Worm (Caenorhabditis elegans) whole organism, mixed stage, embryonic: ENCODE results near the gene F59B2.12.

Source experiments
- blmp-1 ChIP-seq: fragments of 150-350 bp; optimal IDR thresholded peaks from 2 replicates; lab custom pipeline; 2014; ENCODE audit warnings: missing biosample characterization, missing genetic modification characterization
- ces-1 ChIP-seq: fragments of 150-350 bp; optimal IDR thresholded peaks from 2 replicates; lab custom pipeline; 2014; ENCODE audit warnings: missing biosample characterization, missing genetic modification reagents, missing genetic modification characterization
- lin-13 ChIP-seq: fragments of 150-350 bp; optimal IDR thresholded peaks from 2 replicates; lab custom pipeline; 2014; ENCODE audit warnings: missing biosample characterization, missing genetic modification characterization
- lsy-2 ChIP-seq: fragments of 150-350 bp; optimal IDR thresholded peaks from 2 replicates; lab custom pipeline; 2014; ENCODE audit warnings: missing biosample characterization, missing genetic modification characterization
- mep-1 ChIP-seq: fragments of 150-350 bp; optimal IDR thresholded peaks from 2 replicates; lab custom pipeline; 2017; ENCODE audit warnings: missing biosample characterization, missing genetic modification reagents, missing genetic modification characterization, inconsistent platforms
- nhr-12 ChIP-seq: fragments of 150-350 bp; optimal IDR thresholded peaks from 2 replicates; lab custom pipeline; 2014; ENCODE audit warnings: missing biosample characterization, missing genetic modification characterization
- nhr-2 ChIP-seq: fragments of 150-350 bp; optimal IDR thresholded peaks from 2 replicates; lab custom pipeline; 2014; ENCODE audit warnings: missing biosample characterization, missing genetic modification characterization
- nhr-237 ChIP-seq: fragments of 150-350 bp; optimal IDR thresholded peaks from 2 replicates; lab custom pipeline; 2014; ENCODE audit warnings: missing biosample characterization, missing genetic modification characterization
- nhr-28 ChIP-seq: fragments of 150-350 bp; optimal IDR thresholded peaks from 2 replicates; lab custom pipeline; 2014; ENCODE audit warnings: missing biosample characterization, missing genetic modification characterization
- pha-4 ChIP-seq: fragments of 150-350 bp; optimal IDR thresholded peaks from 2 replicates; lab custom pipeline; 2018; ENCODE audit warnings: missing biosample characterization, missing genetic modification reagents, missing genetic modification characterization
- tbx-8 ChIP-seq: fragments of 200-800 bp; sonication (Bioruptor generic); optimal IDR thresholded peaks from 2 replicates; lab custom pipeline; 2018; ENCODE audit warnings: mild to moderate bottlenecking, missing genetic modification characterization, moderate library complexity, missing compliant biosample characterization
- unc-62 ChIP-seq: fragments of 150-350 bp; optimal IDR thresholded peaks from 2 replicates; lab custom pipeline; 2014; ENCODE audit warnings: missing biosample characterization, missing genetic modification reagents, missing genetic modification characterization
- ztf-11 ChIP-seq: fragments of 150-350 bp; optimal IDR thresholded peaks from 2 replicates; lab custom pipeline; 2014; ENCODE audit warnings: missing biosample characterization, missing genetic modification characterization

DNA sequence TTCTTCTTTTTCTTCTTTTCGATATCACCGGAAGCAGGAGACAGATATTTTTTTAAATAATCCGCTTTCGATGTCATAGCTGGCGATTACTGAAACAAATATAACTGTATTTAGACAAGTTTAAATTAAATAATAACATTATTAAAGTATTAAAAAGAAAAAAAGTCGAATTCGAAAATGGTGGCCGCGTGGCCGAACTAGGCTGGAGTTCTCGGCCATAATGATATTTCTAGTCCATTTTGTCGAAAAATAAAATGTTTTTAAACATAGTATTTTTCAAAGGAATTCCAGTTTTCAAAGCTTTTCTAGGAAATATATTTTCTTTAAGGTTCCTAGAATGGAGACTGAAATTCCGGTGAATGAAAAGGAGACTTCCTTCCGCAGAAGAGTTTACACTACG, 49.8 kb upstream of the F59B2.12 start, which contains the start of the genes bud-13 and rpap-2:
- TF ChIP-seq blmp-1 (tag; lab: Kevin White, UChicago) (no peak), nhr-237 (tag; lab: Kevin White, UChicago) (no peak), nhr-28 (no peak), pha-4 (tag; lab: Kevin White, UChicago) (no peak), ztf-11 (tag; lab: Kevin White, UChicago) (no peak), tbx-8 (GFP tag; lab: Kevin White, UChicago) (no peak), lin-13 (tag; lab: Kevin White, UChicago) (no peak), nhr-2 (tag; lab: Kevin White, UChicago) (no peak), nhr-12 (no peak), mep-1 (tag; lab: Kevin White, UChicago) (no peak), lsy-2 (tag; lab: Kevin White, UChicago) (no peak), unc-62 (no peak), ces-1 (GFP tag; lab: Kevin White, UChicago) (no peak)
